Worm (Caenorhabditis elegans) whole organism, young adult: ENCODE results near the gene F40G9.12.

Source experiments
- F22D6.2 ChIP-seq: sonication (generic microtip); optimal IDR thresholded peaks from 2 replicates; lab custom pipeline; 2016; ENCODE audit warnings: mild to moderate bottlenecking, missing genetic modification characterization, missing compliant biosample characterization
- ama-1 ChIP-seq, 3 experiments: fragments of 150-350 bp in 1 of 3; sonication (generic microtip) in 2 of 3; optimal IDR thresholded peaks; 2 replicates each; lab custom pipeline; 2014 to 2018; ENCODE audit warnings: missing biosample characterization in 2 of 3, missing genetic modification characterization in 2 of 3, missing genetic modification reagents in 2 of 3
- attf-6 ChIP-seq: fragments of 200-800 bp; sonication (Bioruptor generic); IDR thresholded peaks from 2 replicates; pipeline ENCODE4 v1.3.6; 2022; ENCODE audit warnings: missing genetic modification reagents, missing genetic modification characterization, missing compliant biosample characterization
- ceh-58 ChIP-seq: fragments of 200-800 bp; sonication (Bioruptor generic); IDR thresholded peaks from 2 replicates; pipeline ENCODE4 v1.3.6; 2022; ENCODE audit warnings: missing genetic modification characterization, missing compliant biosample characterization
- him-1 ChIP-seq: sonication (generic microtip); optimal IDR thresholded peaks from 2 replicates; lab custom pipeline; 2016; ENCODE audit warnings: missing genotype, missing genetic modification reagents, missing genetic modification characterization, missing compliant biosample characterization
- hlh-12 ChIP-seq: sonication (generic microtip); optimal IDR thresholded peaks from 2 replicates; lab custom pipeline; 2016; ENCODE audit warnings: missing genetic modification characterization, missing compliant biosample characterization
- hlh-26 ChIP-seq: fragments of 200-800 bp; sonication (Bioruptor generic); conservative IDR thresholded peaks from 2 replicates; pipeline ENCODE4 v1.3.6; 2022; ENCODE audit warnings: missing genetic modification reagents, missing genetic modification characterization, missing compliant biosample characterization
- lsl-1 ChIP-seq: fragments of 200-800 bp; sonication (Bioruptor generic); optimal IDR thresholded peaks from 2 replicates; lab custom pipeline; 2018; ENCODE audit warnings: mild to moderate bottlenecking, missing genetic modification characterization, moderate library complexity, missing compliant biosample characterization
- nhr-120 ChIP-seq: fragments of 200-800 bp; sonication (Bioruptor generic); IDR thresholded peaks from 2 replicates; pipeline ENCODE4 v1.3.6; 2022; ENCODE audit warnings: missing genetic modification characterization, missing compliant biosample characterization
- snpc-3.4 ChIP-seq: sonication (generic microtip); optimal IDR thresholded peaks from 2 replicates; lab custom pipeline; 2017; ENCODE audit warnings: missing genetic modification characterization, mild to moderate bottlenecking, missing compliant biosample characterization, antibody characterized with exemption, moderate library complexity, missing genotype, missing genetic modification reagents
- tbx-9 ChIP-seq: sonication (generic microtip); optimal IDR thresholded peaks from 2 replicates; lab custom pipeline; 2016; ENCODE audit warnings: borderline replicate concordance, missing genetic modification characterization, inconsistent platforms, missing compliant biosample characterization
- unc-62 ChIP-seq: fragments of 150-350 bp; optimal IDR thresholded peaks from 2 replicates; lab custom pipeline; 2014; ENCODE audit warnings: missing biosample characterization, missing genetic modification reagents, missing genetic modification characterization

- TF ChIP-seq attf-6 (GFP tag; lab: Robert Waterston, UW) (no peak), ceh-58 (no peak), unc-62 (GFP tag; lab: Kevin White, UChicago) (no peak), nhr-120 (GFP tag; lab: Robert Waterston, UW) (no peak), tbx-9 (tag; lab: Kevin White, UChicago) (no peak), hlh-26 (GFP tag; lab: Robert Waterston, UW) (no peak), lsl-1 (no peak), F22D6.2 (no peak), hlh-12 (tag; lab: Kevin White, UChicago) (no peak), snpc-3.4 (no peak), him-1 (tag; lab: Kevin White, UChicago) (no peak), ama-1 (optimal IDR thresholded peaks at IDR 0.05; lab: Kevin White, UChicago) (no peak), ama-1 (GFP tag; optimal IDR thresholded peaks at IDR 0.05; lab: Kevin White, UChicago) (no peak)
Measured at ce11 chrIII:177715-178114, 6.1 kb downstream of the F40G9.12 start, which contains the start of gene F40G9.14.
